Fruit fly (Drosophila melanogaster) ovary, adult (tissue): ENCODE measurements around the gene Gr77a.

Experiments used
- CG17801 ChIP-seq: fragments of 200-800 bp; optimal IDR thresholded peaks from 2 replicates; lab custom pipeline; 2019; ENCODE audit warnings: missing biosample characterization, mild to moderate bottlenecking, missing genetic modification characterization, moderate library complexity; ENCODE audit not compliant: partially characterized antibody

Gene Gr77a

dm6 chr3L:20739414-20739813, at the start of gene Gr77a:
Gene Gr77a, minus strand, starts transcription at chr3L:20739430.
- TF ChIP-seq CG17801 (GFP tag; lab: Kevin White, UChicago) = no peak

- TF ChIP-seq CG17801 (GFP tag; lab: Kevin White, UChicago) = peak; percentile 3
Observed at dm6 chr3L:20787835-20788380, 48.7 kb upstream of the Gr77a start, which contains the start of gene CG11396. Gene CG11396, minus strand, starts transcription at chr3L:20788137.

- TF ChIP-seq CG17801 (GFP tag; lab: Kevin White, UChicago) = peak; percentile 60
Observed at dm6 chr3L:20785742-20786427, 46.7 kb upstream of the Gr77a start, which contains the start of gene Pcif1. Gene Pcif1, minus strand, starts transcription at chr3L:20786197.

- no peak for TF ChIP-seq CG17801 (GFP tag; lab: Kevin White, UChicago)
Observed at dm6 chr3L:20784812-20785671, 45.8 kb upstream of the Gr77a start.

dm6 chr3L:20784394-20784793, 45.2 kb upstream of the Gr77a start:
- no peak for TF ChIP-seq CG17801 (GFP tag; lab: Kevin White, UChicago)

- peak; percentile 41 for TF ChIP-seq CG17801 (GFP tag; lab: Kevin White, UChicago)
Observed at dm6 chr3L:20778224-20779063, 39.2 kb upstream of the Gr77a start, which contains the start of the genes Pex16 and Pex14. Gene Pex16, minus strand, starts transcription at chr3L:20778264. Gene Pex14, plus strand, starts transcription at chr3L:20778799.

- TF ChIP-seq CG17801 (GFP tag; lab: Kevin White, UChicago) = no peak
Observed at dm6 chr3L:20777496-20777895, 38.3 kb upstream of the Gr77a start.

dm6 chr3L:20772647-20773015, 33.4 kb upstream of the Gr77a start:
- no peak for TF ChIP-seq CG17801 (GFP tag; lab: Kevin White, UChicago)

- TF ChIP-seq CG17801 (GFP tag; lab: Kevin White, UChicago) = peak; percentile 71
Observed at dm6 chr3L:20771891-20772646, 32.8 kb upstream of the Gr77a start.

- no peak for TF ChIP-seq CG17801 (GFP tag; lab: Kevin White, UChicago)
Observed at dm6 chr3L:20771001-20771890, 32.0 kb upstream of the Gr77a start, which contains the start of the genes CG4042 and Pitslre. Gene CG4042, minus strand, starts transcription at chr3L:20771507. Gene Pitslre, plus strand, starts transcription at chr3L:20771528.

dm6 chr3L:20769350-20769749, 30.1 kb upstream of the Gr77a start, which contains the start of the genes CG4074 and CG4186:
Gene CG4074, minus strand, starts transcription at chr3L:20769500.
Gene CG4186, plus strand, starts transcription at chr3L:20769586.
- no peak for TF ChIP-seq CG17801 (GFP tag; lab: Kevin White, UChicago)

- TF ChIP-seq CG17801 (GFP tag; lab: Kevin White, UChicago) = no peak
Observed at dm6 chr3L:20767227-20767626, 28.0 kb upstream of the Gr77a start.
